Fruit fly (Drosophila melanogaster): Measurements from ENCODE around the gene CG9004.
A peak's percentile ranks its signal among the peaks of the same experiment; 100 is the strongest.

Gene CG9004

dm6 chr3L:2373421-2374043 is at the start of gene CG9004, which contains the start of gene mRpL23 (continued):
- TF ChIP-seq unc-4 (GFP tag; IDR thresholded peaks at IDR 0.05; ENCODE audit: partially characterized antibody) (0 out of 2 replicates have a peak, but pooled peaks have one; percentile 19), mld (GFP tag; IDR thresholded peaks at IDR 0.05; ENCODE audit: partially characterized antibody) (no peak), Gug (GFP tag; IDR thresholded peaks at IDR 0.05) (peak; percentile 99), CG6791 (GFP tag; IDR thresholded peaks at IDR 0.05; ENCODE audit: partially characterized antibody) (no peak), CG14050 (GFP tag; IDR thresholded peaks at IDR 0.05) (peak; percentile 99), ttk (GFP tag; IDR thresholded peaks at IDR 0.05) (peak; percentile 100), Side (GFP tag; optimal IDR thresholded peaks at IDR 0.05) (peak; percentile 98), CG9727 (GFP tag; optimal IDR thresholded peaks at IDR 0.05) (peak; percentile 99), az2 (GFP tag; optimal IDR thresholded peaks at IDR 0.05) (peak; percentile 99), Rfx (GFP tag; IDR thresholded peaks at IDR 0.05) (peak; percentile 100), CG8765 (GFP tag; IDR thresholded peaks at IDR 0.05) (peak; percentile 99), CG8924 (tag; optimal IDR thresholded peaks at IDR 0.05) (peak; percentile 99), danr (GFP tag; IDR thresholded peaks at IDR 0.05) (peak; percentile 99), Awh (GFP tag; IDR thresholded peaks at IDR 0.05) (peak; percentile 100), D19A (tag; optimal IDR thresholded peaks at IDR 0.05) (peak; percentile 95), wor (GFP tag; IDR thresholded peaks at IDR 0.05) (peak; percentile 99), hth (optimal IDR thresholded peaks at IDR 0.05) (no peak), vvl (GFP tag; IDR thresholded peaks at IDR 0.05) (peak; percentile 100), CG18476 (GFP tag; optimal IDR thresholded peaks at IDR 0.05) (peak; percentile 99), Dp (GFP tag; optimal IDR thresholded peaks at IDR 0.05) (peak; percentile 51), CG31224 (GFP tag; IDR thresholded peaks at IDR 0.05) (peak; percentile 98), CG3726 (GFP tag; IDR thresholded peaks at IDR 0.05) (peak; percentile 99), NC2α (GFP tag; optimal IDR thresholded peaks at IDR 0.05) (peak; percentile 95), HmgD (GFP tag; optimal IDR thresholded peaks at IDR 0.05) (peak; percentile 93), CG6854 (GFP tag; optimal IDR thresholded peaks at IDR 0.05) (peak; percentile 96), Mad (GFP tag; optimal IDR thresholded peaks at IDR 0.05) (peak; percentile 99), CG4360 (GFP tag; IDR thresholded peaks at IDR 0.05) (peak; percentile 92), CG12391 (tag; optimal IDR thresholded peaks at IDR 0.05) (peak; percentile 99), knrl (GFP tag; IDR thresholded peaks at IDR 0.05; ENCODE audit: partially characterized antibody) (peak; percentile 34; the same call in 1 of the 3 replicates), CG7357 (GFP tag; IDR thresholded peaks at IDR 0.05) (peak; percentile 99), Hr51 (GFP tag; optimal IDR thresholded peaks at IDR 0.05) (peak; percentile 99), CG30403 (GFP tag; optimal IDR thresholded peaks at IDR 0.05) (peak; percentile 100), nerfin-2 (GFP tag; IDR thresholded peaks at IDR 0.05; ENCODE audit: partially characterized antibody) (no peak), CG2116 (GFP tag; optimal IDR thresholded peaks at IDR 0.05) (peak; percentile 91), D (optimal IDR thresholded peaks at IDR 0.05) (no peak), D (GFP tag; optimal IDR thresholded peaks at IDR 0.05) (peak; percentile 98), ems (GFP tag; optimal IDR thresholded peaks at IDR 0.05) (peak; percentile 99), schlank (tag; optimal IDR thresholded peaks at IDR 0.05) (peak; percentile 98), emc (GFP tag; optimal IDR thresholded peaks at IDR 0.05) (peak; percentile 97), Dbx (GFP tag; IDR thresholded peaks at IDR 0.05) (peak; percentile 100)

- TF ChIP-seq CG13424 (tag; optimal IDR thresholded peaks at IDR 0.05) (no peak), gce (GFP tag; IDR thresholded peaks at IDR 0.05) (no peak), CTCF (GFP tag; optimal IDR thresholded peaks at IDR 0.05) (no peak), CG12104 (GFP tag; optimal IDR thresholded peaks at IDR 0.05) (no peak), CG12236 (GFP tag; optimal IDR thresholded peaks at IDR 0.05) (no peak), cg (GFP tag; optimal IDR thresholded peaks at IDR 0.05) (no peak), otp (GFP tag; IDR thresholded peaks at IDR 0.05) (no peak), vnd (GFP tag; IDR thresholded peaks at IDR 0.05; ENCODE audit: partially characterized antibody) (no peak), sna (GFP tag; IDR thresholded peaks at IDR 0.05; ENCODE audit: partially characterized antibody) (no peak), CG12071 (GFP tag; optimal IDR thresholded peaks at IDR 0.05) (no peak)
Measured at dm6 chr3L:2325276-2325675, 48.3 kb upstream of the CG9004 start.
